Worm (Caenorhabditis elegans): ENCODE results near the gene F10G2.4.
"Not testable (repeated sequence)": the region's sequence is repeated elsewhere in the genome, so short reads cannot be mapped to it uniquely, and the experiment has no call there.

ce11 chrV:7337218-7337617 is 10.2 kb downstream of the F10G2.4 start, which contains the start of gene F10G2.7:
- not testable (repeated sequence) for TF ChIP-seq flt-1 (GFP tag; IDR thresholded peaks at IDR 0.05); ama-1 (optimal IDR thresholded peaks at IDR 0.05); tbx-37 (GFP tag; conservative IDR thresholded peaks at IDR 0.05); F13C5.2 (tag; optimal IDR thresholded peaks at IDR 0.05); hmg-4 (GFP tag; optimal IDR thresholded peaks at IDR 0.05); tra-4 (tag; optimal IDR thresholded peaks at IDR 0.05); ets-7 (tag; optimal IDR thresholded peaks at IDR 0.05); pes-1 (GFP tag; IDR thresholded peaks at IDR 0.05); hmbx-1 (tag; optimal IDR thresholded peaks at IDR 0.05); ceh-13 (GFP tag; optimal IDR thresholded peaks at IDR 0.05); B0310.2 (tag; optimal IDR thresholded peaks at IDR 0.05)

Measured in whole organism, early embryonic.